Worm (Caenorhabditis elegans) whole organism, mixed stage, embryonic: ENCODE data around the gene col-148.

Source experiments
- nhr-28 ChIP-seq: fragments of 150-350 bp; optimal IDR thresholded peaks from 2 replicates; lab custom pipeline; 2014; ENCODE audit warnings: missing biosample characterization, missing genetic modification characterization
- tbx-8 ChIP-seq: fragments of 200-800 bp; sonication (Bioruptor generic); optimal IDR thresholded peaks from 2 replicates; lab custom pipeline; 2018; ENCODE audit warnings: mild to moderate bottlenecking, missing genetic modification characterization, moderate library complexity, missing compliant biosample characterization

DNA sequence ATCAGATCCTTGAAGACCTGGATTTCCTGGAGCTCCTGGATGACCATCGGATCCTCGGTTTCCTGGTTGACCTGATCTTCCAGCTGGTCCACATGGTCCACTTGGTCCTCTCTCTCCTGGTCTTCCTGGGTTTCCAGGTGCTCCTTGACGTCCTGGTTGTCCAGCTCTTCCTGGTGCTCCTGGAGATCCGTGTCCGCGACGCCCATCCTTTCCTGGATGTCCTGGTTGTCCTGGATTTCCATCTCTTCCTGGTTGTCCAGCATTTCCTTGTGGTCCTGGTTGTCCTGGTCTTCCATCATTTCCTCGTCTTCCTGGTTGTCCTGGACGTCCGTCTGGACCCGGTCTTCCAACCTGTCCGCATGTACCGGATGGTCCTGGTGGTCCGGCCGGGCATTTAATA is 50.3 kb downstream of the col-148 start:
- TF ChIP-seq tbx-8 (GFP tag; lab: Kevin White, UChicago) = no peak
- no peak for TF ChIP-seq nhr-28 (tag; lab: Kevin White, UChicago)
